Fruit fly (Drosophila melanogaster) whole organism: Measurements from ENCODE around the gene CG15283.

Experiments
- CG8478 ChIP-seq: fragments of >200 bp; optimal IDR thresholded peaks from 2 replicates; lab custom pipeline; 2018; ENCODE audit warnings: inconsistent platforms
- Dll ChIP-seq: fragments of >200 bp; optimal IDR thresholded peaks from 2 replicates; lab custom pipeline; 2017

DNA sequence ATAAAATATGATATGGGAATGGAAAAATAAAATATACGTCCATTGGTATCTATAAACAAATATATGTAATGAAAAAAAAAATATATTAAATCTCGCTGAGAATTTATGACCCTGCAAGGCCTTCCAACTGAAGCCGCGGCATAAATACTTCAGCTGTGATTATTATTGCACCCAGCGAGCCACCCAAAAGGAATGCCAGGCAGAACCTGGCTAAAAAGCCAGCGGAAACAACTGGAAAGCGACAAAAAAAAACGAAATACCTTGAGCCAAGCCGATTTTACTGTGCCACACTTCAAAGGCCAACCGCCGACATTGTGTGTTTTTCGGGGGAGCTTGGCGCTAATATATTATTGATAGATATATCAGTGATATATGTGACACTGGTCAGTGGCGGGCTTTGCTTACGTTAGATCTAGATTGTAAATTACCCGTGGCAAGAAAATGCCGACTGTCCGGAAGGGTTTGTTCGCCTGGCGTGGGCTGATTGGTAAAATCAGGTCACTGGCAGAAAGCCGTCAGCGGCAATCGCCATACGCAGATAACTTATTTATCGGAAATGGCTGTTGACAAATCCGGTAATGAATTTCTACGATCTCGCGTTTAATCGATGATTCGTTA, 47.8 kb upstream of the CG15283 start:
- TF ChIP-seq CG8478 = no peak
- no peak for TF ChIP-seq Dll (lab: Kevin White, UChicago)
